Fruit fly (Drosophila melanogaster): ENCODE results near the gene CG13101.

DNA sequence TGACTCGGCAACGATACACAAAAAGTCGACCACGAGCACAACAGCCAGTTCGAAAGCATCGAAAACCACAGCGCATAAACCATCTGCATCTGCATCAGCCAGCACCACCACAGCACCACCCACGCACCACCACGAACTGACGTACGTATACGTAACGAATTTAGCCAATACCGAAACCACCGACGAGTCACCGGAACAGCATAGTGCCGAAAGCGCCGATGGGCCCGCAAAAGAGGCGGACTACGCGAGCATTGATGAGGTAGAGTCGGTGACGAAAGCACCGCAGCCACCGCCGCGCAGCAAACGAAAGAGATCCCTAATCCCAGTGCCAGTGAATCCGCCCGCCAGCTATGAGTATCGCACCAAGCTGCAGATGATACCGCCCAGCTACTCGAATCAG is 53.5 kb downstream of the CG13101 start:
- TF ChIP-seq Myc (optimal IDR thresholded peaks at IDR 0.05) = no peak
- TF ChIP-seq h (optimal IDR thresholded peaks at IDR 0.05) = no peak

Data from Kc167 (cell line).